Worm (Caenorhabditis elegans): ENCODE data around the gene F07F6.8.

Gene F07F6.8

ce11 chrII:5395594-5395993 lies 29.9 kb downstream of the F07F6.8 start, which contains the start of gene pink-1:
Gene pink-1 (minus strand): TSS chrII:5395694.
- TF ChIP-seq lin-38 (GFP tag; IDR thresholded peaks at IDR 0.05) (0 out of 2 replicates have a peak, but pooled peaks have one; percentile 17), F49E8.2 (tag; optimal IDR thresholded peaks at IDR 0.05; ENCODE audit: borderline replicate concordance) (no peak), zag-1 (tag; optimal IDR thresholded peaks at IDR 0.05) (no peak)

ce11 chrII:5393090-5393489 lies 32.4 kb downstream of the F07F6.8 start, which contains the start of gene brap-2:
Gene brap-2 (minus strand): TSS chrII:5393190.
- TF ChIP-seq aha-1 (tag) (peak; percentile 11), ama-1 (optimal IDR thresholded peaks at IDR 0.05) (no peak), unc-130 (GFP tag; optimal IDR thresholded peaks at IDR 0.05) (no peak), ZK337.2 (GFP tag; IDR thresholded peaks at IDR 0.05) (no peak), lsy-2 (tag; optimal IDR thresholded peaks at IDR 0.05) (no peak)

ce11 chrII:5391447-5391846 lies 34.1 kb downstream of the F07F6.8 start:
- TF ChIP-seq mes-2 (tag; optimal IDR thresholded peaks at IDR 0.05; ENCODE audit: poor library complexity, severe bottlenecking) (no peak), dpl-1 (GFP tag; optimal IDR thresholded peaks at IDR 0.05) (peak; percentile 55)

- TF ChIP-seq jun-1 (tag; optimal IDR thresholded peaks at IDR 0.05) (peak; percentile 26), ceh-20 (GFP tag; IDR thresholded peaks at IDR 0.05) (peak; percentile 58; the same call in 1 of the 2 replicates), zip-11 (GFP tag; IDR thresholded peaks at IDR 0.05) (no peak), mxl-3 (GFP tag; optimal IDR thresholded peaks at IDR 0.05) (peak; percentile 57), aly-2 (tag; optimal IDR thresholded peaks at IDR 0.05) (no peak), nhr-111 (GFP tag; optimal IDR thresholded peaks at IDR 0.05) (no peak), duxl-1 (tag; optimal IDR thresholded peaks at IDR 0.05; ENCODE audit: poor library complexity) (peak; percentile 51), mes-2 (tag; optimal IDR thresholded peaks at IDR 0.05; ENCODE audit: poor library complexity, severe bottlenecking) (peak; percentile 91), lin-38 (GFP tag; IDR thresholded peaks at IDR 0.05) (peak; percentile 86), nhr-11 (tag; optimal IDR thresholded peaks at IDR 0.05) (peak; percentile 71), ceh-32 (tag; optimal IDR thresholded peaks at IDR 0.05; ENCODE audit: poor library complexity) (no peak), zfp-3 (GFP tag; conservative IDR thresholded peaks at IDR 0.05) (peak; percentile 60; the same call in 1 of the 2 replicates), mdt-29 (GFP tag; IDR thresholded peaks at IDR 0.05) (no peak), nhr-42 (GFP tag; IDR thresholded peaks at IDR 0.05) (0 out of 2 replicates have a peak, but pooled peaks have one; percentile 64), ceh-82 (tag; optimal IDR thresholded peaks at IDR 0.05) (no peak), aha-1 (tag) (peak; percentile 42), cey-2 (tag; optimal IDR thresholded peaks at IDR 0.05; ENCODE audit: borderline replicate concordance, insufficient read depth) (no peak), T26A8.4 (GFP tag; IDR thresholded peaks at IDR 0.05) (peak; percentile 74), lin-13 (GFP tag; optimal IDR thresholded peaks at IDR 0.05) (peak; percentile 64), Y105C5A.15 (GFP tag; IDR thresholded peaks at IDR 0.05) (no peak), nhr-76 (tag; optimal IDR thresholded peaks at IDR 0.05) (no peak), zag-1 (tag; optimal IDR thresholded peaks at IDR 0.05) (no peak), nhr-6 (tag; optimal IDR thresholded peaks at IDR 0.05) (peak; percentile 61), ZK337.2 (GFP tag; IDR thresholded peaks at IDR 0.05) (no peak), daf-8 (GFP tag; IDR thresholded peaks at IDR 0.05) (no peak), ceh-44 (GFP tag; IDR thresholded peaks at IDR 0.05) (no peak), ctbp-1 (GFP tag; IDR thresholded peaks at IDR 0.05) (0 out of 2 replicates have a peak, but pooled peaks have one; percentile 23), nhr-237 (tag; optimal IDR thresholded peaks at IDR 0.05) (no peak), Y5F2A.4 (GFP tag; optimal IDR thresholded peaks at IDR 0.05) (no peak), skn-1 (tag; optimal IDR thresholded peaks at IDR 0.05) (no peak), fos-1 (tag; optimal IDR thresholded peaks at IDR 0.05) (no peak), zfp-2 (tag; optimal IDR thresholded peaks at IDR 0.05) (no peak), egl-43 (GFP tag; IDR thresholded peaks at IDR 0.05) (peak; percentile 24; the same call in 1 of the 2 replicates), tag-97 (GFP tag; IDR thresholded peaks at IDR 0.05) (no peak), spr-3 (GFP tag; optimal IDR thresholded peaks at IDR 0.05) (peak; percentile 18), ceh-62 (tag; optimal IDR thresholded peaks at IDR 0.05) (no peak), Y48G9A.11 (GFP tag; IDR thresholded peaks at IDR 0.05) (no peak), madf-9 (GFP tag; conservative IDR thresholded peaks at IDR 0.05) (peak; percentile 35; the same call in 1 of the 2 replicates), php-3 (GFP tag; IDR thresholded peaks at IDR 0.05) (no peak)
Measured at ce11 chrII:5389831-5390323, 35.7 kb downstream of the F07F6.8 start, which contains the start of gene ndx-6. Gene ndx-6 (minus strand): TSS chrII:5389881.
